Worm (Caenorhabditis elegans) whole organism, L4 larva: ENCODE measurements around the gene Y57E12AL.6.
A peak's percentile ranks its signal among the peaks of the same experiment; 100 is the strongest.

Experiments
- D1046.2 ChIP-seq: fragments of 200-800 bp; sonication (Bioruptor generic); IDR thresholded peaks from 2 replicates; pipeline ENCODE4 v1.3.6; 2022; ENCODE audit warnings: missing genetic modification characterization, missing compliant biosample characterization
- Y5F2A.4 ChIP-seq: fragments of 200-800 bp; sonication (Bioruptor generic); optimal IDR thresholded peaks from 2 replicates; lab custom pipeline; 2018; ENCODE audit warnings: mild to moderate bottlenecking, missing genetic modification characterization, missing compliant biosample characterization
- ZK337.2 ChIP-seq: fragments of 200-800 bp; sonication (Bioruptor generic); IDR thresholded peaks from 2 replicates; pipeline ENCODE4 v1.3.6; 2022; ENCODE audit warnings: missing genetic modification reagents, missing genetic modification characterization, missing compliant biosample characterization
- aha-1 ChIP-seq: fragments of 150-350 bp; peaks from one replicate; lab custom pipeline; 2014; ENCODE audit warnings: missing biosample characterization, missing genetic modification characterization
- arid-1 ChIP-seq: fragments of 200-800 bp; sonication (Bioruptor generic); conservative IDR thresholded peaks from 2 replicates; pipeline ENCODE4 v1.3.6; 2022; ENCODE audit warnings: missing genetic modification reagents, missing genetic modification characterization, missing compliant biosample characterization
- ceh-28 ChIP-seq: fragments of 150-350 bp; optimal IDR thresholded peaks from 2 replicates; lab custom pipeline; 2014; ENCODE audit warnings: missing biosample characterization, missing genetic modification reagents, missing genetic modification characterization
- ceh-44 ChIP-seq: fragments of 200-800 bp; sonication (Bioruptor generic); IDR thresholded peaks from 2 replicates; pipeline ENCODE4 v1.3.6; 2022; ENCODE audit warnings: missing genetic modification reagents, missing genetic modification characterization, missing compliant biosample characterization
- ceh-62 ChIP-seq: sonication (generic microtip); optimal IDR thresholded peaks from 2 replicates; lab custom pipeline; 2017; ENCODE audit warnings: missing biosample characterization, missing genetic modification characterization
- daf-16 ChIP-seq, 3 experiments: sonication (generic microtip); optimal IDR thresholded peaks; 2 replicates each; lab custom pipeline; 2016 to 2017; ENCODE audit warnings: missing genetic modification characterization in 3 of 3, missing genetic modification reagents in 3 of 3, mild to moderate bottlenecking in 2 of 3, missing compliant biosample characterization in 2 of 3, missing biosample characterization in 1 of 3, moderate library complexity in 1 of 3
- dmd-6 ChIP-seq: fragments of 200-800 bp; sonication (Bioruptor generic); IDR thresholded peaks from 2 replicates; pipeline ENCODE4 v1.3.6; 2022; ENCODE audit warnings: missing genetic modification reagents, missing genetic modification characterization, missing compliant biosample characterization
- dve-1 ChIP-seq: sonication (generic microtip); optimal IDR thresholded peaks from 2 replicates; lab custom pipeline; 2017; ENCODE audit warnings: antibody characterized with exemption, mild to moderate bottlenecking, missing genetic modification characterization, missing compliant biosample characterization; ENCODE audit not compliant: insufficient read depth
- egl-43 ChIP-seq: fragments of 200-800 bp; sonication (Bioruptor generic); IDR thresholded peaks from 2 replicates; pipeline ENCODE4 v1.3.6; 2022; ENCODE audit warnings: missing genetic modification reagents, missing genetic modification characterization, missing compliant biosample characterization
- hif-1 ChIP-seq, 2 experiments: sonication (generic microtip); optimal IDR thresholded peaks; 2 replicates each; lab custom pipeline; 2016 to 2017; ENCODE audit warnings: missing compliant biosample characterization in 2 of 2, missing genetic modification characterization in 2 of 2, missing genetic modification reagents in 2 of 2, missing genotype in 2 of 2, mild to moderate bottlenecking in 1 of 2
- hlh-11 ChIP-seq: fragments of 200-800 bp; sonication (Bioruptor generic); optimal IDR thresholded peaks from 2 replicates; lab custom pipeline; 2018; ENCODE audit warnings: mild to moderate bottlenecking, missing genetic modification characterization, missing compliant biosample characterization
- hlh-30 ChIP-seq: sonication (generic microtip); optimal IDR thresholded peaks from 2 replicates; lab custom pipeline; 2017; ENCODE audit warnings: antibody characterized with exemption, mild to moderate bottlenecking, missing genetic modification characterization, missing compliant biosample characterization; ENCODE audit not compliant: insufficient read depth
- jun-1 ChIP-seq: fragments of 150-350 bp; optimal IDR thresholded peaks from 2 replicates; lab custom pipeline; 2014; ENCODE audit warnings: missing biosample characterization, missing genetic modification reagents, missing genetic modification characterization
- lin-1 ChIP-seq: fragments of 200-800 bp; sonication (Bioruptor generic); IDR thresholded peaks from 2 replicates; pipeline ENCODE4 v1.3.6; 2022; ENCODE audit warnings: missing genetic modification reagents, missing genetic modification characterization, missing compliant biosample characterization
- mdl-1 ChIP-seq, 2 experiments: fragments of 150-350 bp in 1 of 2; sonication (generic microtip) in 1 of 2; optimal IDR thresholded peaks; 2 replicates each; lab custom pipeline; 2014 to 2017; ENCODE audit warnings: missing biosample characterization in 2 of 2, missing genetic modification characterization in 2 of 2
- mep-1 ChIP-seq: fragments of 150-350 bp; sonication (generic microtip); optimal IDR thresholded peaks from 3 replicates; lab custom pipeline; 2014; ENCODE audit warnings: missing biosample characterization, missing genetic modification characterization
- mes-2 ChIP-seq: sonication (generic microtip); optimal IDR thresholded peaks from 2 replicates; lab custom pipeline; 2016; ENCODE audit warnings: missing genotype, mild to moderate bottlenecking, missing genetic modification characterization, missing compliant biosample characterization; ENCODE audit not compliant: poor library complexity, severe bottlenecking
- mxl-3 ChIP-seq: fragments of 200-800 bp; sonication (Bioruptor generic); optimal IDR thresholded peaks from 2 replicates; lab custom pipeline; 2018; ENCODE audit warnings: mild to moderate bottlenecking, missing genetic modification characterization, missing compliant biosample characterization
- nhr-102 ChIP-seq: sonication (generic microtip); optimal IDR thresholded peaks from 2 replicates; lab custom pipeline; 2016; ENCODE audit warnings: mild to moderate bottlenecking, missing genetic modification characterization, moderate library complexity, missing compliant biosample characterization
- nhr-11 ChIP-seq: fragments of 150-350 bp; optimal IDR thresholded peaks from 2 replicates; lab custom pipeline; 2014; ENCODE audit warnings: missing biosample characterization, missing genetic modification characterization
- nhr-28 ChIP-seq: fragments of 150-350 bp; optimal IDR thresholded peaks from 2 replicates; lab custom pipeline; 2014; ENCODE audit warnings: missing biosample characterization, missing genetic modification characterization
- nhr-77 ChIP-seq: fragments of 150-350 bp; optimal IDR thresholded peaks from 2 replicates; lab custom pipeline; 2014; ENCODE audit warnings: missing biosample characterization, missing genetic modification characterization
- pqm-1 ChIP-seq: sonication (generic microtip); optimal IDR thresholded peaks from 2 replicates; lab custom pipeline; 2017; ENCODE audit warnings: missing biosample characterization, missing genetic modification characterization
- rbr-2 ChIP-seq: sonication (generic microtip); optimal IDR thresholded peaks from 2 replicates; lab custom pipeline; 2016; ENCODE audit warnings: missing genotype, missing genetic modification characterization, missing compliant biosample characterization
- set-16 ChIP-seq: fragments of 200-800 bp; sonication (Bioruptor generic); IDR thresholded peaks from 2 replicates; pipeline ENCODE4 v1.3.6; 2022; ENCODE audit warnings: missing genetic modification reagents, missing genetic modification characterization, missing compliant biosample characterization
- tra-1 ChIP-seq: fragments of 200-800 bp; sonication (Bioruptor generic); IDR thresholded peaks from 2 replicates; pipeline ENCODE4 v1.3.6; 2022; ENCODE audit warnings: missing genetic modification reagents, missing genetic modification characterization, missing compliant biosample characterization
- unc-130 ChIP-seq: sonication (generic microtip); optimal IDR thresholded peaks from 2 replicates; lab custom pipeline; 2016; ENCODE audit warnings: missing genetic modification reagents, missing genetic modification characterization, missing compliant biosample characterization
- unc-62 ChIP-seq, 3 experiments: fragments of 150-350 bp in 1 of 3; sonication (generic microtip); optimal IDR thresholded peaks in 2 of 3; peaks in 1 of 3; 1 replicate in 1 of 3; 2 replicates in 2 of 3; lab custom pipeline; 2014 to 2017; ENCODE audit warnings: missing biosample characterization in 3 of 3, missing genetic modification characterization in 3 of 3, missing genetic modification reagents in 3 of 3, missing genotype in 1 of 3
- zfp-2 ChIP-seq: sonication (generic microtip); optimal IDR thresholded peaks from 2 replicates; lab custom pipeline; 2016; ENCODE audit warnings: mild to moderate bottlenecking, missing genetic modification characterization, missing compliant biosample characterization
- zip-11 ChIP-seq: fragments of 200-800 bp; sonication (Bioruptor generic); IDR thresholded peaks from 2 replicates; pipeline ENCODE4 v1.3.6; 2022; ENCODE audit warnings: missing genetic modification characterization, missing compliant biosample characterization
- zip-2 ChIP-seq: fragments of 150-350 bp; optimal IDR thresholded peaks from 2 replicates; lab custom pipeline; 2014; ENCODE audit warnings: missing biosample characterization, missing genetic modification characterization
- ztf-11 ChIP-seq: fragments of 150-350 bp; optimal IDR thresholded peaks from 2 replicates; lab custom pipeline; 2014; ENCODE audit warnings: missing biosample characterization, missing genetic modification characterization
- ztf-7 ChIP-seq: fragments of 150-350 bp; optimal IDR thresholded peaks from 2 replicates; lab custom pipeline; 2014; ENCODE audit warnings: missing biosample characterization, missing genetic modification characterization

Gene Y57E12AL.6

ce11 chrV:7076161-7076560 is 15.9 kb upstream of the Y57E12AL.6 start:
- TF ChIP-seq hlh-11 (tag; lab: Kevin White, UChicago) (peak; percentile 20), D1046.2 (no peak), hlh-30 (peak; percentile 34), nhr-77 (tag; lab: Kevin White, UChicago) (peak; percentile 33), daf-16 (GFP tag; optimal IDR thresholded peaks at IDR 0.05; lab: Kevin White, UChicago) (no peak), daf-16 (tag; optimal IDR thresholded peaks at IDR 0.05; lab: Kevin White, UChicago) (peak; percentile 87), tra-1 (peak; percentile 22; the same call in 1 of the 2 replicates), dmd-6 (GFP tag; lab: Robert Waterston, UW) (no peak; the same call in 1 of the 2 replicates), hif-1 (tag; optimal IDR thresholded peaks at IDR 0.05; lab: Kevin White, UChicago) (peak in 1 of 2 experiments; percentile 25), dve-1 (peak; percentile 60), aha-1 (tag; lab: Kevin White, UChicago) (peak; percentile 91), unc-62 (GFP tag; optimal IDR thresholded peaks at IDR 0.05 in 1 of 2; lab: Kevin White, UChicago) (peak in 1 of 2 experiments; percentile 26), unc-62 (tag; optimal IDR thresholded peaks at IDR 0.05; lab: Kevin White, UChicago) (no peak), nhr-28 (peak; percentile 98), mes-2 (tag; lab: Kevin White, UChicago) (peak; percentile 41), nhr-102 (tag; lab: Kevin White, UChicago) (no peak)

ce11 chrV:7075646-7076045 is 15.4 kb upstream of the Y57E12AL.6 start, which contains the start of gene npa-1:
npa-1 (plus strand) TSS chrV:7075787.
- TF ChIP-seq zip-2 (no peak), mes-2 (tag; lab: Kevin White, UChicago) (peak; percentile 18), set-16 (GFP tag; lab: Robert Waterston, UW) (no peak), ceh-28 (tag; lab: Kevin White, UChicago) (no peak), pqm-1 (tag; lab: Kevin White, UChicago) (peak; percentile 60), unc-130 (GFP tag; lab: Kevin White, UChicago) (no peak), daf-16 (GFP tag; optimal IDR thresholded peaks at IDR 0.05; lab: Kevin White, UChicago) (no peak), daf-16 (tag; optimal IDR thresholded peaks at IDR 0.05; lab: Kevin White, UChicago) (peak; percentile 51), hlh-11 (tag; lab: Kevin White, UChicago) (peak; percentile 61), nhr-102 (tag; lab: Kevin White, UChicago) (peak; percentile 5), nhr-28 (peak; percentile 75), mxl-3 (peak; percentile 19), dmd-6 (GFP tag; lab: Robert Waterston, UW) (peak; percentile 43), nhr-77 (tag; lab: Kevin White, UChicago) (peak; percentile 13), unc-62 (GFP tag; optimal IDR thresholded peaks at IDR 0.05 in 1 of 2; lab: Kevin White, UChicago) (no peak), unc-62 (tag; optimal IDR thresholded peaks at IDR 0.05; lab: Kevin White, UChicago) (no peak), dve-1 (peak; percentile 26), lin-1 (GFP tag; lab: Robert Waterston, UW) (0 out of 2 replicates have a peak, but pooled peaks have one; percentile 18), tra-1 (no peak)

- TF ChIP-seq mep-1 (tag; lab: Kevin White, UChicago), result no peak
- TF ChIP-seq pqm-1 (tag; lab: Kevin White, UChicago), result no peak
- no peak for TF ChIP-seq nhr-11
- no peak for TF ChIP-seq aha-1 (tag; lab: Kevin White, UChicago)
- TF ChIP-seq ZK337.2 (GFP tag; lab: Robert Waterston, UW), result no peak
- TF ChIP-seq rbr-2 (tag; lab: Kevin White, UChicago), result no peak
- no peak for TF ChIP-seq egl-43
- no peak for TF ChIP-seq zfp-2 (tag; lab: Kevin White, UChicago)
- no peak for TF ChIP-seq tra-1
- no peak for TF ChIP-seq ceh-44
- no peak for TF ChIP-seq ceh-28 (tag; lab: Kevin White, UChicago)
- no peak for TF ChIP-seq ceh-62
- no peak for TF ChIP-seq zip-11 (GFP tag; lab: Robert Waterston, UW)
- TF ChIP-seq arid-1 (GFP tag; lab: Robert Waterston, UW), result no peak
- no peak for TF ChIP-seq jun-1 (tag; lab: Kevin White, UChicago)
- no peak for TF ChIP-seq Y5F2A.4 (GFP tag; lab: Kevin White, UChicago)
- TF ChIP-seq mdl-1 (tag; optimal IDR thresholded peaks at IDR 0.05; lab: Kevin White, UChicago), result no peak
- TF ChIP-seq ztf-11 (tag; lab: Kevin White, UChicago), result no peak
- TF ChIP-seq ztf-7 (tag; lab: Kevin White, UChicago), result no peak
These were observed 12.0 kb upstream of the Y57E12AL.6 start, which contains the start of gene F27B10.1 for ce11 chrV:7072309-7072708. F27B10.1 (plus strand) TSS chrV:7072609.
